Fruit fly (Drosophila melanogaster) whole organism, embryonic: ENCODE data around the gene Ice2.

ENCODE experiments used
- Bgb ChIP-seq: fragments of 200-800 bp; sonication (Bioruptor generic); IDR thresholded peaks from 2 replicates; pipeline ENCODE4 v1.3.6; 2022; ENCODE audit warnings: missing biosample characterization, missing genetic modification characterization; ENCODE audit not compliant: partially characterized antibody
- CG10462 ChIP-seq: fragments of 200-800 bp; sonication (Bioruptor generic); optimal IDR thresholded peaks from 2 replicates; lab custom pipeline; 2016; ENCODE audit warnings: missing biosample characterization, missing genetic modification characterization
- CG12769 ChIP-seq: fragments of 200-800 bp; sonication (Bioruptor generic); optimal IDR thresholded peaks from 2 replicates; lab custom pipeline; 2019; ENCODE audit warnings: missing biosample characterization, mild to moderate bottlenecking, missing genetic modification characterization, moderate library complexity
- CG12942 ChIP-seq: fragments of 200-800 bp; sonication (Bioruptor generic); optimal IDR thresholded peaks from 3 replicates; lab custom pipeline; 2016; ENCODE audit warnings: missing biosample characterization, missing genetic modification characterization
- CG13424 ChIP-seq: fragments of 200-800 bp; sonication (Bioruptor generic); optimal IDR thresholded peaks from 2 replicates; lab custom pipeline; 2019; ENCODE audit warnings: missing biosample characterization, mild to moderate bottlenecking, missing genetic modification characterization, moderate library complexity
- CG1647 ChIP-seq: fragments of 200-800 bp; sonication (Bioruptor generic); optimal IDR thresholded peaks from 3 replicates; lab custom pipeline; 2016; ENCODE audit warnings: missing biosample characterization, missing genetic modification characterization
- CG17359 ChIP-seq: fragments of 200-800 bp; sonication (Bioruptor generic); optimal IDR thresholded peaks from 3 replicates; lab custom pipeline; 2018; ENCODE audit warnings: missing biosample characterization, mild to moderate bottlenecking, missing genetic modification characterization, moderate library complexity
- CG17912 ChIP-seq: fragments of 200-800 bp; sonication (Bioruptor generic); optimal IDR thresholded peaks from 2 replicates; lab custom pipeline; 2018; ENCODE audit warnings: missing biosample characterization, mild to moderate bottlenecking, missing genetic modification characterization
- CG2889 ChIP-seq: fragments of 200-800 bp; sonication (Bioruptor generic); IDR thresholded peaks from 3 replicates; pipeline ENCODE4 v1.3.6; 2022; ENCODE audit warnings: missing biosample characterization, missing genetic modification characterization
- CG30403 ChIP-seq: fragments of 200-800 bp; sonication (Bioruptor generic); optimal IDR thresholded peaks from 3 replicates; lab custom pipeline; 2016; ENCODE audit warnings: missing biosample characterization, missing genetic modification characterization
- CG30431 ChIP-seq: fragments of 200-800 bp; sonication (Bioruptor generic); optimal IDR thresholded peaks from 2 replicates; lab custom pipeline; 2017; ENCODE audit warnings: missing biosample characterization, missing genetic modification characterization
- CG32532 ChIP-seq: fragments of 200-800 bp; sonication (Bioruptor generic); IDR thresholded peaks from 2 replicates; pipeline ENCODE4 v1.3.6; 2022; ENCODE audit warnings: missing biosample characterization, missing genetic modification characterization
- CG33213 ChIP-seq: fragments of 200-800 bp; sonication (Bioruptor generic); optimal IDR thresholded peaks from 3 replicates; lab custom pipeline; 2016; ENCODE audit warnings: missing biosample characterization, missing genetic modification characterization
- CG34224 ChIP-seq: fragments of 200-800 bp; sonication (Bioruptor generic); IDR thresholded peaks from 3 replicates; pipeline ENCODE4 v1.3.6; 2022; ENCODE audit warnings: missing biosample characterization, missing genetic modification characterization; ENCODE audit not compliant: partially characterized antibody
- CG3847 ChIP-seq: fragments of 200-800 bp; sonication (Bioruptor generic); IDR thresholded peaks from 2 replicates; pipeline ENCODE4 v1.3.6; 2022; ENCODE audit warnings: missing biosample characterization, missing genetic modification characterization
- CG43689 ChIP-seq: fragments of 200-800 bp; sonication (Bioruptor generic); IDR thresholded peaks from 2 replicates; pipeline ENCODE4 v1.3.6; 2022; ENCODE audit warnings: missing biosample characterization, missing genetic modification characterization
- CG4707 ChIP-seq: fragments of 200-800 bp; sonication (Bioruptor generic); optimal IDR thresholded peaks from 2 replicates; lab custom pipeline; 2018; ENCODE audit warnings: missing biosample characterization, mild to moderate bottlenecking, missing genetic modification characterization, moderate library complexity
- CG6175 ChIP-seq: fragments of 200-800 bp; sonication (Bioruptor generic); IDR thresholded peaks from 3 replicates; pipeline ENCODE4 v1.3.6; 2022; ENCODE audit warnings: missing biosample characterization, missing genetic modification characterization
- CG6254 ChIP-seq: fragments of 200-800 bp; sonication (Bioruptor generic); optimal IDR thresholded peaks from 3 replicates; lab custom pipeline; 2017; ENCODE audit warnings: mild to moderate bottlenecking, missing biosample characterization, missing genetic modification reagents, missing genetic modification characterization
- CG6813 ChIP-seq: fragments of 200-800 bp; sonication (Bioruptor generic); optimal IDR thresholded peaks from 2 replicates; lab custom pipeline; 2017; ENCODE audit warnings: missing biosample characterization, missing genetic modification characterization, mild to moderate bottlenecking, moderate library complexity, missing genetic modification reagents
- CG7928 ChIP-seq: fragments of 200-800 bp; sonication (Bioruptor generic); optimal IDR thresholded peaks from 2 replicates; lab custom pipeline; 2017; ENCODE audit warnings: missing biosample characterization, mild to moderate bottlenecking, missing genetic modification characterization
- CG8290 ChIP-seq, 3 experiments: fragments of 200-800 bp; sonication (Bioruptor generic); optimal IDR thresholded peaks; 2 replicates each; lab custom pipeline; 2016 to 2019; ENCODE audit warnings: missing biosample characterization in 3 of 3, missing genetic modification characterization in 3 of 3, mild to moderate bottlenecking in 2 of 3, moderate library complexity in 1 of 3
- CG9609 ChIP-seq: fragments of 200-800 bp; sonication (Bioruptor generic); optimal IDR thresholded peaks from 3 replicates; lab custom pipeline; 2016; ENCODE audit warnings: missing biosample characterization, missing genetic modification characterization
- CHES-1-like ChIP-seq: fragments of 200-800 bp; sonication (Bioruptor generic); optimal IDR thresholded peaks from 2 replicates; lab custom pipeline; 2016; ENCODE audit warnings: missing biosample characterization, missing genetic modification characterization
- CTCF ChIP-seq: fragments of 200-800 bp; sonication (Bioruptor generic); optimal IDR thresholded peaks from 2 replicates; lab custom pipeline; 2017; ENCODE audit warnings: missing biosample characterization, mild to moderate bottlenecking, missing genetic modification characterization, moderate library complexity
- Chrac-16 ChIP-seq: fragments of 200-800 bp; sonication (Bioruptor generic); optimal IDR thresholded peaks from 3 replicates; lab custom pipeline; 2016; ENCODE audit warnings: missing biosample characterization, missing genetic modification characterization
- Dek ChIP-seq: fragments of 200-800 bp; sonication (Bioruptor generic); optimal IDR thresholded peaks from 3 replicates; lab custom pipeline; 2019; ENCODE audit warnings: missing biosample characterization, mild to moderate bottlenecking, missing genetic modification characterization, moderate library complexity
- Dip3 ChIP-seq: fragments of 200-800 bp; sonication (Bioruptor generic); optimal IDR thresholded peaks from 3 replicates; lab custom pipeline; 2016; ENCODE audit warnings: missing biosample characterization, missing genetic modification characterization
- Nf-YB ChIP-seq: fragments of 200-800 bp; sonication (Bioruptor generic); optimal IDR thresholded peaks from 3 replicates; lab custom pipeline; 2019; ENCODE audit warnings: missing biosample characterization, mild to moderate bottlenecking, missing genetic modification characterization, moderate library complexity
- Nf-YC ChIP-seq: fragments of 200-800 bp; optimal IDR thresholded peaks from 3 replicates; lab custom pipeline; 2019; ENCODE audit warnings: missing biosample characterization, mild to moderate bottlenecking, missing genetic modification characterization, moderate library complexity
- Taf1 ChIP-seq: fragments of 200-800 bp; sonication (Bioruptor generic); IDR thresholded peaks from 2 replicates; pipeline ENCODE4 v1.3.6; 2022; ENCODE audit warnings: missing biosample characterization, missing genetic modification characterization
- bsh ChIP-seq, 2 experiments: fragments of 200-800 bp; sonication (Bioruptor generic); optimal IDR thresholded peaks; 2 replicates each; lab custom pipeline; 2017 to 2018; ENCODE audit warnings: mild to moderate bottlenecking in 2 of 2, missing biosample characterization in 2 of 2, missing genetic modification characterization in 2 of 2, moderate library complexity in 1 of 2
- cato ChIP-seq: fragments of 200-800 bp; sonication (Bioruptor generic); optimal IDR thresholded peaks from 2 replicates; lab custom pipeline; 2016; ENCODE audit warnings: missing biosample characterization, missing genetic modification characterization, borderline replicate concordance
- chinmo ChIP-seq: fragments of 200-800 bp; sonication (Bioruptor generic); IDR thresholded peaks from 4 replicates; pipeline ENCODE4 v1.3.6; 2022; ENCODE audit warnings: missing biosample characterization, missing genetic modification characterization; ENCODE audit not compliant: partially characterized antibody
- crp ChIP-seq, 2 experiments: fragments of 200-800 bp; sonication (Bioruptor generic); optimal IDR thresholded peaks; 2 replicates in 1 of 2; 3 replicates in 1 of 2; lab custom pipeline; 2017; ENCODE audit warnings: missing biosample characterization in 2 of 2, missing genetic modification characterization in 2 of 2, mild to moderate bottlenecking in 1 of 2, moderate library complexity in 1 of 2
- da ChIP-seq: fragments of 200-800 bp; sonication (Bioruptor generic); optimal IDR thresholded peaks from 2 replicates; lab custom pipeline; 2016; ENCODE audit warnings: missing biosample characterization, missing genetic modification characterization
- dysf ChIP-seq: fragments of 200-800 bp; sonication (Bioruptor generic); IDR thresholded peaks from 3 replicates; pipeline ENCODE4 v1.3.6; 2022; ENCODE audit warnings: missing biosample characterization, missing genetic modification characterization
- fru ChIP-seq: fragments of >200 bp; optimal IDR thresholded peaks from 2 replicates; lab custom pipeline; 2017
- grau ChIP-seq: fragments of 200-800 bp; optimal IDR thresholded peaks from 3 replicates; lab custom pipeline; 2019; ENCODE audit warnings: missing biosample characterization, mild to moderate bottlenecking, missing genetic modification characterization, moderate library complexity
- kay ChIP-seq: fragments of 200-800 bp; sonication (Bioruptor generic); optimal IDR thresholded peaks from 2 replicates; lab custom pipeline; 2016; ENCODE audit warnings: missing biosample characterization, missing genetic modification characterization
- nmo ChIP-seq: fragments of 200-800 bp; sonication (Bioruptor generic); optimal IDR thresholded peaks from 2 replicates; lab custom pipeline; 2018; ENCODE audit warnings: missing biosample characterization, mild to moderate bottlenecking, missing genetic modification characterization, moderate library complexity
- pita ChIP-seq: fragments of 200-800 bp; sonication (Bioruptor generic); optimal IDR thresholded peaks from 2 replicates; lab custom pipeline; 2017; ENCODE audit warnings: missing biosample characterization, mild to moderate bottlenecking, missing genetic modification characterization
- prd ChIP-seq, 3 experiments: fragments of >200 bp in 2 of 3; fragments of 200-800 bp in 1 of 3; sonication (Bioruptor generic) in 1 of 3; optimal IDR thresholded peaks in 2 of 3; IDR thresholded peaks in 1 of 3; 2 replicates in 2 of 3; 3 replicates in 1 of 3; pipeline versions ENCODE4 v1.3.6 to Lab custom; 2017 to 2022; ENCODE audit warnings: missing biosample characterization in 1 of 3, missing genetic modification characterization in 1 of 3
- pum ChIP-seq: fragments of 200-800 bp; sonication (Bioruptor generic); optimal IDR thresholded peaks from 2 replicates; lab custom pipeline; 2016; ENCODE audit warnings: missing biosample characterization, missing genetic modification characterization
- pzg ChIP-seq: fragments of 200-800 bp; sonication (Bioruptor generic); optimal IDR thresholded peaks from 3 replicates; lab custom pipeline; 2018; ENCODE audit warnings: missing biosample characterization, mild to moderate bottlenecking, missing genetic modification characterization, moderate library complexity
- sens-2 ChIP-seq: fragments of 200-800 bp; sonication (Bioruptor generic); IDR thresholded peaks from 2 replicates; pipeline ENCODE4 v1.3.6; 2022; ENCODE audit warnings: missing biosample characterization, missing genetic modification characterization
- slp2 ChIP-seq: fragments of 200-800 bp; sonication (Bioruptor generic); optimal IDR thresholded peaks from 2 replicates; lab custom pipeline; 2016; ENCODE audit warnings: missing biosample characterization, missing genetic modification characterization
- sug ChIP-seq: fragments of 200-800 bp; optimal IDR thresholded peaks from 2 replicates; lab custom pipeline; 2019; ENCODE audit warnings: missing biosample characterization, mild to moderate bottlenecking, missing genetic modification characterization, moderate library complexity
- tll ChIP-seq, 2 experiments: fragments of 200-800 bp in 1 of 2; fragments of >200 bp in 1 of 2; sonication (Bioruptor generic) in 1 of 2; optimal IDR thresholded peaks; 2 replicates each; lab custom pipeline; 2017 to 2019; ENCODE audit warnings: missing biosample characterization in 2 of 2, missing genetic modification characterization in 2 of 2, mild to moderate bottlenecking in 1 of 2, moderate library complexity in 1 of 2
- zen ChIP-seq: fragments of 200-800 bp; sonication (Bioruptor generic); optimal IDR thresholded peaks from 3 replicates; lab custom pipeline; 2018; ENCODE audit warnings: missing biosample characterization, mild to moderate bottlenecking, missing genetic modification characterization, moderate library complexity

Ice2 gene

dm6 chr3R:21140458-21140857, 10.4 kb downstream of the Ice2 start, which contains the start of gene SNF4Agamma (continued):
- peak; percentile 64 for TF ChIP-seq CG8290 (GFP tag; optimal IDR thresholded peaks at IDR 0.05; lab: Kevin White, UChicago)
- peak in 1 of 2 experiments; percentile 4 for TF ChIP-seq CG8290 (tag; optimal IDR thresholded peaks at IDR 0.05; lab: Kevin White, UChicago)
- TF ChIP-seq prd (optimal IDR thresholded peaks at IDR 0.05; lab: Kevin White, UChicago): no peak
- peak; percentile 68 for TF ChIP-seq prd (GFP tag; IDR thresholded peaks at IDR 0.05; lab: Robert Waterston, UW)
- TF ChIP-seq CTCF (GFP tag; lab: Kevin White, UChicago): no peak
- TF ChIP-seq CG34224 (GFP tag; lab: Robert Waterston, UW): peak; percentile 65
- TF ChIP-seq tll (GFP tag; optimal IDR thresholded peaks at IDR 0.05; lab: Kevin White, UChicago): no peak
- TF ChIP-seq Dip3 (GFP tag; lab: Kevin White, UChicago): peak; percentile 12
- TF ChIP-seq CG43689 (GFP tag; lab: Robert Waterston, UW): no peak
- no peak for TF ChIP-seq sens-2
- no peak for TF ChIP-seq fru (lab: Kevin White, UChicago)
- no peak for TF ChIP-seq CG30431 (GFP tag; lab: Kevin White, UChicago)
- peak; percentile 11 for TF ChIP-seq CG13424
- TF ChIP-seq dysf: no peak
- TF ChIP-seq CG10462 (GFP tag; lab: Kevin White, UChicago): no peak
- peak; percentile 62 for TF ChIP-seq CG30403 (GFP tag; lab: Kevin White, UChicago)
- peak; percentile 76 for TF ChIP-seq Bgb (GFP tag; lab: Robert Waterston, UW)
- no peak for TF ChIP-seq Taf1
- TF ChIP-seq pita (GFP tag; lab: Kevin White, UChicago): no peak
- TF ChIP-seq pum (GFP tag; lab: Kevin White, UChicago): peak; percentile 14
- TF ChIP-seq Nf-YB (GFP tag; lab: Kevin White, UChicago): no peak
- TF ChIP-seq pzg (GFP tag; lab: Kevin White, UChicago): peak; percentile 72
- no peak for TF ChIP-seq da (GFP tag; lab: Kevin White, UChicago)
- peak; percentile 58 for TF ChIP-seq Nf-YC (tag; lab: Kevin White, UChicago)
- peak; percentile 10 for TF ChIP-seq kay (GFP tag; lab: Kevin White, UChicago)
- no peak for TF ChIP-seq CG17359 (tag; lab: Kevin White, UChicago)
- TF ChIP-seq CG9609 (GFP tag; lab: Kevin White, UChicago): peak; percentile 24
- TF ChIP-seq chinmo: 0 out of 4 replicates have a peak, but pooled peaks have one; percentile 66
- no peak for TF ChIP-seq CG4707 (GFP tag; lab: Kevin White, UChicago)
- no peak for TF ChIP-seq cato (GFP tag; lab: Kevin White, UChicago)
- no peak for TF ChIP-seq CG2889
- no peak for TF ChIP-seq CG6175
- peak; percentile 10 for TF ChIP-seq CG33213 (GFP tag; lab: Kevin White, UChicago)
- TF ChIP-seq crp (GFP tag; optimal IDR thresholded peaks at IDR 0.05; lab: Kevin White, UChicago): no peak
- no peak for TF ChIP-seq CG12942 (GFP tag; lab: Kevin White, UChicago)
- TF ChIP-seq slp2 (GFP tag; lab: Kevin White, UChicago): no peak
- peak; percentile 63 for TF ChIP-seq sug (tag; lab: Kevin White, UChicago)
- TF ChIP-seq CG1647 (GFP tag; lab: Kevin White, UChicago): no peak
- TF ChIP-seq CHES-1-like (GFP tag; lab: Kevin White, UChicago): peak; percentile 5
- peak; percentile 5 for TF ChIP-seq Chrac-16 (GFP tag; lab: Kevin White, UChicago)
- peak; percentile 32 for TF ChIP-seq Dek (tag; lab: Kevin White, UChicago)
- no peak for TF ChIP-seq CG6254 (GFP tag; lab: Kevin White, UChicago)
- TF ChIP-seq CG32532 (GFP tag; lab: Robert Waterston, UW): peak; percentile 48
- TF ChIP-seq bsh (GFP tag; optimal IDR thresholded peaks at IDR 0.05; lab: Kevin White, UChicago): no peak
- peak; percentile 49 for TF ChIP-seq nmo (GFP tag; lab: Kevin White, UChicago)
- TF ChIP-seq CG17912 (GFP tag; lab: Kevin White, UChicago): no peak
- TF ChIP-seq CG6813 (GFP tag; lab: Kevin White, UChicago): no peak
- peak; percentile 36 for TF ChIP-seq grau (tag; lab: Kevin White, UChicago)
- TF ChIP-seq zen (tag; lab: Kevin White, UChicago): no peak
- no peak for TF ChIP-seq CG7928 (GFP tag; lab: Kevin White, UChicago)
- TF ChIP-seq CG12769: no peak
- TF ChIP-seq CG3847 (GFP tag; lab: Robert Waterston, UW): peak; percentile 73
